Fruit fly (Drosophila melanogaster) whole organism, embryonic: ENCODE measurements around the gene Cbl.
A peak's percentile ranks its signal among the peaks of the same experiment; 100 is the strongest.

Source experiments
- Awh ChIP-seq: fragments of 200-800 bp; sonication (Bioruptor generic); IDR thresholded peaks from 2 replicates; pipeline ENCODE4, ENCODE4 v1.3.6; 2022; ENCODE audit warnings: missing biosample characterization, missing genetic modification characterization
- Bgb ChIP-seq: fragments of 200-800 bp; sonication (Bioruptor generic); IDR thresholded peaks from 2 replicates; pipeline ENCODE4 v1.3.6; 2022; ENCODE audit warnings: missing biosample characterization, missing genetic modification characterization; ENCODE audit not compliant: partially characterized antibody
- CG10366 ChIP-seq: fragments of 200-800 bp; sonication (Bioruptor generic); IDR thresholded peaks from 2 replicates; pipeline ENCODE4 v1.3.6; 2022; ENCODE audit warnings: missing biosample characterization, missing genetic modification characterization
- CG10462 ChIP-seq: fragments of 200-800 bp; sonication (Bioruptor generic); optimal IDR thresholded peaks from 2 replicates; lab custom pipeline; 2016; ENCODE audit warnings: missing biosample characterization, missing genetic modification characterization
- CG12391 ChIP-seq: fragments of 200-800 bp; sonication (Bioruptor generic); optimal IDR thresholded peaks from 3 replicates; lab custom pipeline; 2018; ENCODE audit warnings: missing biosample characterization, mild to moderate bottlenecking, missing genetic modification characterization, moderate library complexity
- CG13424 ChIP-seq: fragments of 200-800 bp; sonication (Bioruptor generic); optimal IDR thresholded peaks from 2 replicates; lab custom pipeline; 2019; ENCODE audit warnings: missing biosample characterization, mild to moderate bottlenecking, missing genetic modification characterization, moderate library complexity
- CG13894 ChIP-seq: fragments of 200-800 bp; sonication (Bioruptor generic); optimal IDR thresholded peaks from 3 replicates; lab custom pipeline; 2018; ENCODE audit warnings: missing biosample characterization, mild to moderate bottlenecking, missing genetic modification characterization, moderate library complexity
- CG17361 ChIP-seq: fragments of 200-800 bp; sonication (Bioruptor generic); IDR thresholded peaks from 3 replicates; pipeline ENCODE4 v1.3.6; 2022; ENCODE audit warnings: missing biosample characterization, missing genetic modification characterization
- CG17385 ChIP-seq: fragments of 200-800 bp; sonication (Bioruptor generic); optimal IDR thresholded peaks from 3 replicates; lab custom pipeline; 2018; ENCODE audit warnings: missing biosample characterization, mild to moderate bottlenecking, missing genetic modification characterization
- CG18619 ChIP-seq: fragments of 200-800 bp; sonication (Bioruptor generic); optimal IDR thresholded peaks from 3 replicates; lab custom pipeline; 2017; ENCODE audit warnings: missing biosample characterization, mild to moderate bottlenecking, missing genetic modification characterization
- CG31441 ChIP-seq: fragments of 200-800 bp; sonication (Bioruptor generic); IDR thresholded peaks from 2 replicates; pipeline ENCODE4 v1.3.6; 2022; ENCODE audit warnings: missing biosample characterization, missing genetic modification characterization
- CG33213 ChIP-seq: fragments of 200-800 bp; sonication (Bioruptor generic); optimal IDR thresholded peaks from 3 replicates; lab custom pipeline; 2016; ENCODE audit warnings: missing biosample characterization, missing genetic modification characterization
- CG34224 ChIP-seq: fragments of 200-800 bp; sonication (Bioruptor generic); IDR thresholded peaks from 3 replicates; pipeline ENCODE4 v1.3.6; 2022; ENCODE audit warnings: missing biosample characterization, missing genetic modification characterization; ENCODE audit not compliant: partially characterized antibody
- CG5180 ChIP-seq: fragments of 200-800 bp; sonication (Bioruptor generic); optimal IDR thresholded peaks from 3 replicates; lab custom pipeline; 2017; ENCODE audit warnings: missing biosample characterization, missing genetic modification characterization, mild to moderate bottlenecking, moderate library complexity, missing genetic modification reagents
- CG7963 ChIP-seq: fragments of 200-800 bp; sonication (Bioruptor generic); IDR thresholded peaks from 3 replicates; pipeline ENCODE4 v1.3.6; 2022; ENCODE audit warnings: missing biosample characterization, missing genetic modification characterization; ENCODE audit not compliant: partially characterized antibody
- CG7987 ChIP-seq: fragments of 200-800 bp; sonication (Bioruptor generic); optimal IDR thresholded peaks from 2 replicates; lab custom pipeline; 2018; ENCODE audit warnings: missing biosample characterization, mild to moderate bottlenecking, missing genetic modification characterization, moderate library complexity
- Dbx ChIP-seq: fragments of 200-800 bp; sonication (Bioruptor generic); IDR thresholded peaks from 3 replicates; pipeline ENCODE4 v1.3.6; 2022; ENCODE audit warnings: missing biosample characterization, missing genetic modification characterization
- Deaf1 ChIP-seq: fragments of 200-800 bp; optimal IDR thresholded peaks from 3 replicates; lab custom pipeline; 2019; ENCODE audit warnings: missing biosample characterization, mild to moderate bottlenecking, missing genetic modification characterization, moderate library complexity
- Dll ChIP-seq: fragments of 200-800 bp; sonication (Bioruptor generic); IDR thresholded peaks from 4 replicates; pipeline ENCODE4 v1.3.6; 2022; ENCODE audit warnings: missing biosample characterization, missing genetic modification characterization; ENCODE audit not compliant: partially characterized antibody
- NFAT ChIP-seq: fragments of 200-800 bp; sonication (Bioruptor generic); IDR thresholded peaks from 2 replicates; pipeline ENCODE4 v1.3.6; 2022; ENCODE audit warnings: missing biosample characterization, missing genetic modification characterization
- Ravus ChIP-seq: fragments of 200-800 bp; sonication (Bioruptor generic); IDR thresholded peaks from 2 replicates; pipeline ENCODE4 v1.3.6; 2022; ENCODE audit warnings: missing biosample characterization, missing genetic modification characterization
- Rfx ChIP-seq: fragments of 200-800 bp; sonication (Bioruptor generic); IDR thresholded peaks from 2 replicates; pipeline ENCODE4 v1.3.6; 2022; ENCODE audit warnings: missing biosample characterization, missing genetic modification characterization
- Rx ChIP-seq: fragments of 200-800 bp; sonication (Bioruptor generic); IDR thresholded peaks from 2 replicates; pipeline ENCODE4 v1.3.6; 2022; ENCODE audit warnings: missing biosample characterization, missing genetic modification characterization
- Xbp1 ChIP-seq: fragments of 200-800 bp; sonication (Bioruptor generic); optimal IDR thresholded peaks from 3 replicates; lab custom pipeline; 2016; ENCODE audit warnings: missing biosample characterization, mild to moderate bottlenecking, missing genetic modification characterization
- ato ChIP-seq: fragments of 200-800 bp; sonication (Bioruptor generic); IDR thresholded peaks from 2 replicates; pipeline ENCODE4 v1.3.6; 2022; ENCODE audit warnings: missing biosample characterization, missing genetic modification characterization; ENCODE audit not compliant: partially characterized antibody
- bsh ChIP-seq, 2 experiments: fragments of 200-800 bp; sonication (Bioruptor generic); optimal IDR thresholded peaks; 2 replicates each; lab custom pipeline; 2017 to 2018; ENCODE audit warnings: mild to moderate bottlenecking in 2 of 2, missing biosample characterization in 2 of 2, missing genetic modification characterization in 2 of 2, moderate library complexity in 1 of 2
- btn ChIP-seq: fragments of 200-800 bp; sonication (Bioruptor generic); optimal IDR thresholded peaks from 2 replicates; lab custom pipeline; 2016; ENCODE audit warnings: missing biosample characterization, missing genetic modification characterization
- cato ChIP-seq: fragments of 200-800 bp; sonication (Bioruptor generic); optimal IDR thresholded peaks from 2 replicates; lab custom pipeline; 2016; ENCODE audit warnings: missing biosample characterization, missing genetic modification characterization, borderline replicate concordance
- dan ChIP-seq: fragments of 200-800 bp; sonication (Bioruptor generic); IDR thresholded peaks from 2 replicates; pipeline ENCODE4 v1.3.6; 2022; ENCODE audit warnings: missing biosample characterization, missing genetic modification characterization
- emc ChIP-seq: fragments of 200-800 bp; sonication (Bioruptor generic); optimal IDR thresholded peaks from 2 replicates; lab custom pipeline; 2016; ENCODE audit warnings: missing biosample characterization, missing genetic modification characterization
- gem ChIP-seq: fragments of 200-800 bp; sonication (Bioruptor generic); optimal IDR thresholded peaks from 2 replicates; lab custom pipeline; 2019; ENCODE audit warnings: missing biosample characterization, mild to moderate bottlenecking, missing genetic modification characterization, moderate library complexity
- grau ChIP-seq: fragments of 200-800 bp; optimal IDR thresholded peaks from 3 replicates; lab custom pipeline; 2019; ENCODE audit warnings: missing biosample characterization, mild to moderate bottlenecking, missing genetic modification characterization, moderate library complexity
- inv ChIP-seq: fragments of 200-800 bp; sonication (Bioruptor generic); IDR thresholded peaks from 2 replicates; pipeline ENCODE4 v1.3.6; 2022; ENCODE audit warnings: missing biosample characterization, missing genetic modification characterization; ENCODE audit not compliant: partially characterized antibody
- ken ChIP-seq: fragments of 200-800 bp; sonication (Bioruptor generic); IDR thresholded peaks from 3 replicates; pipeline ENCODE4 v1.3.6; 2022; ENCODE audit warnings: missing biosample characterization, missing genetic modification characterization
- kni ChIP-seq: fragments of 200-800 bp; sonication (Bioruptor generic); optimal IDR thresholded peaks from 3 replicates; lab custom pipeline; 2017; ENCODE audit warnings: mild to moderate bottlenecking, missing biosample characterization, missing genetic modification reagents, missing genetic modification characterization
- lbe ChIP-seq: fragments of 200-800 bp; sonication (Bioruptor generic); optimal IDR thresholded peaks from 2 replicates; lab custom pipeline; 2016; ENCODE audit warnings: missing biosample characterization, mild to moderate bottlenecking, missing genetic modification characterization
- nau ChIP-seq: fragments of 200-800 bp; sonication (Bioruptor generic); optimal IDR thresholded peaks from 3 replicates; lab custom pipeline; 2017; ENCODE audit warnings: missing biosample characterization, mild to moderate bottlenecking, missing genetic modification characterization, missing genetic modification reagents
- nom ChIP-seq: fragments of 200-800 bp; sonication (Bioruptor generic); optimal IDR thresholded peaks from 2 replicates; lab custom pipeline; 2017; ENCODE audit warnings: missing biosample characterization, missing genetic modification characterization, mild to moderate bottlenecking, moderate library complexity, missing genetic modification reagents
- otp ChIP-seq: fragments of 200-800 bp; sonication (Bioruptor generic); IDR thresholded peaks from 3 replicates; pipeline ENCODE4, ENCODE4 v1.3.6; 2022; ENCODE audit warnings: missing biosample characterization, missing genetic modification characterization
- pb ChIP-seq: fragments of 200-800 bp; sonication (Bioruptor generic); optimal IDR thresholded peaks from 3 replicates; lab custom pipeline; 2016; ENCODE audit warnings: missing biosample characterization, missing genetic modification characterization
- pzg ChIP-seq: fragments of 200-800 bp; sonication (Bioruptor generic); optimal IDR thresholded peaks from 3 replicates; lab custom pipeline; 2018; ENCODE audit warnings: missing biosample characterization, mild to moderate bottlenecking, missing genetic modification characterization, moderate library complexity
- seq ChIP-seq: fragments of 200-800 bp; sonication (Bioruptor generic); IDR thresholded peaks from 2 replicates; pipeline ENCODE4 v1.3.6; 2022; ENCODE audit warnings: missing biosample characterization, missing genetic modification characterization
- sim ChIP-seq: fragments of 200-800 bp; sonication (Bioruptor generic); IDR thresholded peaks from 2 replicates; pipeline ENCODE4 v1.3.6; 2022; ENCODE audit warnings: missing biosample characterization, missing genetic modification characterization
- sisA ChIP-seq: fragments of 200-800 bp; sonication (Bioruptor generic); IDR thresholded peaks from 2 replicates; pipeline ENCODE4 v1.3.6; 2022; ENCODE audit warnings: missing biosample characterization, missing genetic modification characterization
- sug ChIP-seq: fragments of 200-800 bp; optimal IDR thresholded peaks from 2 replicates; lab custom pipeline; 2019; ENCODE audit warnings: missing biosample characterization, mild to moderate bottlenecking, missing genetic modification characterization, moderate library complexity
- trem ChIP-seq: fragments of 200-800 bp; optimal IDR thresholded peaks from 3 replicates; lab custom pipeline; 2019; ENCODE audit warnings: missing biosample characterization, mild to moderate bottlenecking, missing genetic modification characterization, moderate library complexity
- wek ChIP-seq: fragments of 200-800 bp; sonication (Bioruptor generic); optimal IDR thresholded peaks from 3 replicates; lab custom pipeline; 2018; ENCODE audit warnings: missing biosample characterization, mild to moderate bottlenecking, missing genetic modification characterization, moderate library complexity
- zen2 ChIP-seq: fragments of 200-800 bp; sonication (Bioruptor generic); IDR thresholded peaks from 3 replicates; pipeline ENCODE4 v1.3.6; 2022; ENCODE audit warnings: missing biosample characterization, missing genetic modification characterization; ENCODE audit not compliant: partially characterized antibody

Cbl gene

DNA sequence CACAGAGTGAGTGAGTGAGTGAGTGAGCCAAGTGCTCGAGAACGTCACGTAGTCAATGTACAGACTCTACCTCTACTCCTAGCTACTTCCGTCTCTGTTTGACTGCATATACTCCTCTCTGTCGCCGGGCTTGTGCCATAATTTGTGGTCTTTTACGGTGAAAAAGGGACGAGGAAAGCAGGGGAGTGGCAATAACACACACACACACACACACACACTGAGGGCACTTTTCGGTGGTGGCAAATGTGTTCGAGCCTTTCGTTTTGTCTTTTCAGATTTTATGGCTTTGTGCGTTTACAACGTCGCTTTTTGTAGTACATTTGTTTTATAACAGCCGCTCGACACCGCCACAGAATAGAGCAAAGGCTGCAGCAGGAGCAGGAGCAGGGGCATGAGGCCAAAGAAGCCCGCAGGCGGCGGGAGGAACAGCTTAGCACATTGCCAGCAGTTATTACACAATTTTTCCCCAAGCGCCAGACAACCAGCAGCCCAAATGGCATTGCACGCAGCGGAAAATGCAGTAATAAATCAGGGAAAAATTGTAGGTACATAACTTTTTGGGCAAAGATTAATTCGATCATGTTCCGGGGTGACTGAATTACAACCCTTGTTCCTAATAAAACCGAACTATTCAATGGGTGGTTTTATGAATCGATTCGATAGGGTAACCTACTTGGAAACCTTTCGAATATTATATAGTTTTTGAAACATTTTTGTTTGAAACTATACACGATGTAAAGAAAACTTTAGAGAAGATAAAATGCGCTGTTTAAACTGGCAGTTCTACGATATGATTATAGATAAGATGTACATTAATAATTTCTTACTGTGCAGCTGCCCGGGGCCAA, 34.2 kb downstream of the Cbl start (continued):
- TF ChIP-seq CG33213 (GFP tag; lab: Kevin White, UChicago) (no peak), pb (GFP tag; lab: Kevin White, UChicago) (no peak), gem (tag; lab: Kevin White, UChicago) (peak; percentile 49), kni (GFP tag; lab: Kevin White, UChicago) (no peak), CG17385 (GFP tag; lab: Kevin White, UChicago) (peak; percentile 12), pzg (GFP tag; lab: Kevin White, UChicago) (no peak), bsh (GFP tag; optimal IDR thresholded peaks at IDR 0.05; lab: Kevin White, UChicago) (peak; percentile 21 to 43), inv (GFP tag; lab: Robert Waterston, UW) (no peak), Dll (GFP tag; lab: Robert Waterston, UW) (0 out of 4 replicates have a peak, but pooled peaks have one; percentile 15), sisA (GFP tag; lab: Robert Waterston, UW) (no peak), CG12391 (tag; lab: Kevin White, UChicago) (peak; percentile 30), Rfx (no peak), wek (GFP tag; lab: Kevin White, UChicago) (no peak), CG7963 (GFP tag; lab: Robert Waterston, UW) (no peak), trem (tag; lab: Kevin White, UChicago) (no peak), Dbx (GFP tag; lab: Robert Waterston, UW) (no peak), sim (GFP tag; lab: Robert Waterston, UW) (no peak), otp (GFP tag; lab: Robert Waterston, UW) (no peak), CG13424 (tag; lab: Kevin White, UChicago) (peak; percentile 1), CG10366 (GFP tag; lab: Robert Waterston, UW) (no peak), btn (GFP tag; lab: Kevin White, UChicago) (no peak), seq (GFP tag; lab: Robert Waterston, UW) (no peak), dan (GFP tag; lab: Robert Waterston, UW) (no peak), Deaf1 (tag; lab: Kevin White, UChicago) (no peak), Xbp1 (peak; percentile 2), CG17361 (GFP tag; lab: Robert Waterston, UW) (0 out of 3 replicates have a peak, but pooled peaks have one; percentile 22), nau (no peak), Awh (GFP tag; lab: Robert Waterston, UW) (no peak), Bgb (GFP tag; lab: Robert Waterston, UW) (no peak), Rx (GFP tag; lab: Robert Waterston, UW) (no peak), cato (GFP tag; lab: Kevin White, UChicago) (no peak), NFAT (GFP tag; lab: Robert Waterston, UW) (no peak), grau (tag; lab: Kevin White, UChicago) (peak; percentile 25), Ravus (GFP tag; lab: Robert Waterston, UW) (no peak), CG10462 (GFP tag; lab: Kevin White, UChicago) (no peak)
- TF ChIP-seq, all 482 proteins: peak for 63

DNA sequence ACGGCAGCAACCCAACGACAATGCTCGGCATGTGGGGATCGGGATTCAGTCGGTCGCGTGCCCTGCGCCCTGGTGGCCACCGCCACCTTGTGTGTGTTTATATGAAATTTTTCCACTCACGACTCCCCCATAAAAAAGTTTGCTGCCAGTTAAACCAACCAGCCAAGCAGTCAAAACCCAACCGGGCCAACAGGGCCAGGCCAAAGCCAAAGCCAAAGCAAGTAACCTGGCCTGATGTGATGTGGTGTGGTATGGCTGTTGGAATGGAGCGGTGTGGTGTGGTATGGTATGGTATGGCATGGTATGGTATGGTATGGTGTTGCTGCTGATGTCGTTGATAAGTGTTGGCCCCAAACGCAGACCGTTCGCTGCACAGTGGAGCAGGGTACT, 34.9 kb downstream of the Cbl start:
- TF ChIP-seq CG7987 (GFP tag; lab: Kevin White, UChicago) = peak; percentile 11
- peak; percentile 98 for TF ChIP-seq CG5180 (GFP tag; lab: Kevin White, UChicago)
- peak; percentile 36; the same call in 1 of the 3 replicates for TF ChIP-seq ken (GFP tag; lab: Robert Waterston, UW)
- TF ChIP-seq CG34224 = 0 out of 3 replicates have a peak, but pooled peaks have one; percentile 16
- peak; percentile 23 for TF ChIP-seq sug (tag; lab: Kevin White, UChicago)
- peak; percentile 65 for TF ChIP-seq CG13894 (tag; lab: Kevin White, UChicago)
- 0 out of 3 replicates have a peak, but pooled peaks have one; percentile 33 for TF ChIP-seq zen2 (GFP tag; lab: Robert Waterston, UW)
- no peak for TF ChIP-seq emc (GFP tag; lab: Kevin White, UChicago)
- no peak for TF ChIP-seq CG31441 (GFP tag; lab: Robert Waterston, UW)
- no peak for TF ChIP-seq lbe
- 0 out of 2 replicates have a peak, but pooled peaks have one; percentile 27 for TF ChIP-seq ato (GFP tag; lab: Robert Waterston, UW)
- TF ChIP-seq Bgb (GFP tag; lab: Robert Waterston, UW) = 0 out of 2 replicates have a peak, but pooled peaks have one; percentile 35
- TF ChIP-seq CG18619 (GFP tag; lab: Kevin White, UChicago) = no peak
- no peak for TF ChIP-seq nom
